Worm (Caenorhabditis elegans): ENCODE data around the gene mrpl-12.

- TF ChIP-seq ztf-23 (GFP tag; IDR thresholded peaks at IDR 0.05) (no peak), flt-1 (GFP tag; IDR thresholded peaks at IDR 0.05) (no peak)
Measured at ce11 chrIII:10755480-10756066, 48.0 kb downstream of the mrpl-12 start, which contains the start of gene hpl-2.
